Worm (Caenorhabditis elegans): ENCODE results near the gene scav-4.
A peak's percentile ranks its signal among the peaks of the same experiment; 100 is the strongest.

The scav-4 gene

ce11 chrX:12975595-12976089 is 5.9 kb upstream of the scav-4 start, which contains the start of gene ppk-3 (continued):
- TF ChIP-seq unc-130 (GFP tag; optimal IDR thresholded peaks at IDR 0.05) (no peak), ztf-6 (GFP tag; IDR thresholded peaks at IDR 0.05) (0 out of 2 replicates have a peak, but pooled peaks have one; percentile 58), hrde-1 (tag; optimal IDR thresholded peaks at IDR 0.05; ENCODE audit: borderline replicate concordance) (no peak), mel-28 (tag; optimal IDR thresholded peaks at IDR 0.05; ENCODE audit: borderline replicate concordance) (no peak), nfya-1 (tag; optimal IDR thresholded peaks at IDR 0.05; ENCODE audit: borderline replicate concordance, insufficient read depth) (no peak), ztf-28 (GFP tag; IDR thresholded peaks at IDR 0.05) (no peak), B0035.1 (tag; optimal IDR thresholded peaks at IDR 0.05) (no peak), T26A5.8 (tag; optimal IDR thresholded peaks at IDR 0.05) (no peak), hmg-20 (GFP tag; IDR thresholded peaks at IDR 0.05) (no peak), F22D6.2 (tag; optimal IDR thresholded peaks at IDR 0.05) (no peak), ztf-22 (GFP tag; optimal IDR thresholded peaks at IDR 0.05) (no peak), fkh-3 (tag; optimal IDR thresholded peaks at IDR 0.05) (no peak), egl-18 (GFP tag; IDR thresholded peaks at IDR 0.05) (no peak), him-1 (tag; optimal IDR thresholded peaks at IDR 0.05) (no peak), tlf-1 (GFP tag; optimal IDR thresholded peaks at IDR 0.05) (no peak), snpc-1.1 (tag; optimal IDR thresholded peaks at IDR 0.05; ENCODE audit: insufficient read depth) (no peak), rec-8 (tag; optimal IDR thresholded peaks at IDR 0.05) (no peak), ceh-40 (GFP tag; IDR thresholded peaks at IDR 0.05) (no peak), tbp1 (GFP tag; optimal IDR thresholded peaks at IDR 0.05) (peak; percentile 9), zfh-2 (GFP tag; conservative IDR thresholded peaks at IDR 0.05) (peak; percentile 55; the same call in 1 of the 2 replicates), Y56A3A.18 (GFP tag; IDR thresholded peaks at IDR 0.05) (no peak), B0336.3 (GFP tag; IDR thresholded peaks at IDR 0.05) (0 out of 2 replicates have a peak, but pooled peaks have one; percentile 28), F49E8.2 (tag; optimal IDR thresholded peaks at IDR 0.05; ENCODE audit: insufficient read depth) (no peak), ccch-3 (GFP tag; optimal IDR thresholded peaks at IDR 0.05) (no peak), mxl-1 (tag; optimal IDR thresholded peaks at IDR 0.05) (no peak), C06A6.2 (GFP tag; conservative IDR thresholded peaks at IDR 0.05) (no peak), lin-40 (tag; optimal IDR thresholded peaks at IDR 0.05) (peak; percentile 67), lin-26 (GFP tag; IDR thresholded peaks at IDR 0.05) (0 out of 2 replicates have a peak, but pooled peaks have one; percentile 56), attf-5 (GFP tag; optimal IDR thresholded peaks at IDR 0.05) (peak; percentile 3), cebp-2 (GFP tag; IDR thresholded peaks at IDR 0.05) (no peak), dox-1 (GFP tag; IDR thresholded peaks at IDR 0.05) (peak; percentile 72), repo-1 (tag; optimal IDR thresholded peaks at IDR 0.05) (no peak), lag-1 (GFP tag; IDR thresholded peaks at IDR 0.05) (no peak), rcor-1 (GFP tag; IDR thresholded peaks at IDR 0.05) (0 out of 2 replicates have a peak, but pooled peaks have one; percentile 25), F57C9.4 (tag; optimal IDR thresholded peaks at IDR 0.05) (no peak), hlh-26 (GFP tag; conservative IDR thresholded peaks at IDR 0.05) (no peak), die-1 (tag; optimal IDR thresholded peaks at IDR 0.05) (no peak), lsy-27 (tag; optimal IDR thresholded peaks at IDR 0.05; ENCODE audit: borderline replicate concordance, insufficient read depth) (no peak), Y79H2A.3 (GFP tag; conservative IDR thresholded peaks at IDR 0.05) (no peak), ceh-79 (tag; optimal IDR thresholded peaks at IDR 0.05) (no peak), attf-6 (GFP tag; IDR thresholded peaks at IDR 0.05) (no peak), hmg-1.2 (GFP tag; IDR thresholded peaks at IDR 0.05) (peak; percentile 92), ceh-27 (GFP tag; optimal IDR thresholded peaks at IDR 0.05) (peak; percentile 37), Y67H2A.10 (GFP tag; conservative IDR thresholded peaks at IDR 0.05) (no peak), lin-54 (GFP tag; optimal IDR thresholded peaks at IDR 0.05) (no peak), rpc-1 (optimal IDR thresholded peaks at IDR 0.05) (no peak), rpc-1 (tag; optimal IDR thresholded peaks at IDR 0.05) (no peak), ztf-26 (tag; optimal IDR thresholded peaks at IDR 0.05) (no peak)

Data from whole organism, young adult.